Fruit fly (Drosophila melanogaster): ENCODE data around the gene CG11251.
A peak's percentile ranks its signal among the peaks of the same experiment; 100 is the strongest.

CG11251 gene

DNA sequence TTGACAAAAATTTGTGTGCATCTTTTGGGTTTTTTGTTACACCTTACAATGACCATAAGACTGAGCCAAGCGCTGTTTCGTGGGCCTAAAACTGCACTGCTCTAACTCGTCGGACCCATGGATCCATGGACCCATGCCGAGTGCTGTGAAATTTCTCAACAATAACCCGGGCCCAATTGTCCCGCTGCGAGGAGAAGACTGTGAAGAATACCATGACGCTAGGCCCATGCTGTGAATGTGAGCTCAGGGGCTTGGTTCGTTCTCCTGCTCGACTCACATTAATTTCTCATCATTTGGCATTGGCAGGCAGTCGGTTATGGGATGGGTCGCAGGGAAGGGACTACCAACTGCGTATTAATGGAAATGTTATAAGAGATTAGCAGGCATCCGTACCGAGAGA is 30.4 kb upstream of the CG11251 start:
- TF ChIP-seq toe (GFP tag; optimal IDR thresholded peaks at IDR 0.05) (no peak), bab1 (GFP tag; optimal IDR thresholded peaks at IDR 0.05) (no peak), cic (GFP tag; optimal IDR thresholded peaks at IDR 0.05) (no peak), CG11617 (GFP tag; optimal IDR thresholded peaks at IDR 0.05) (no peak), CG7045 (GFP tag; optimal IDR thresholded peaks at IDR 0.05) (no peak), pad (GFP tag; optimal IDR thresholded peaks at IDR 0.05) (no peak), cnc (optimal IDR thresholded peaks at IDR 0.05) (no peak), ovo (GFP tag; optimal IDR thresholded peaks at IDR 0.05) (no peak), CG5204 (GFP tag; optimal IDR thresholded peaks at IDR 0.05) (no peak), kay (GFP tag; ENCODE audit: borderline replicate concordance) (no peak)

- TF ChIP-seq Hr96 (GFP tag; optimal IDR thresholded peaks at IDR 0.05): no peak
- no peak for TF ChIP-seq Clk (GFP tag; optimal IDR thresholded peaks at IDR 0.05)
- TF ChIP-seq kay (GFP tag; ENCODE audit: borderline replicate concordance): no peak
- TF ChIP-seq CG5204 (GFP tag; optimal IDR thresholded peaks at IDR 0.05): no peak
- TF ChIP-seq cnc (optimal IDR thresholded peaks at IDR 0.05): no peak
- no peak for TF ChIP-seq CG11617 (GFP tag; optimal IDR thresholded peaks at IDR 0.05)
- no peak for TF ChIP-seq pad (GFP tag; optimal IDR thresholded peaks at IDR 0.05)
- TF ChIP-seq ovo (GFP tag; optimal IDR thresholded peaks at IDR 0.05): no peak
- TF ChIP-seq Crg-1 (GFP tag; optimal IDR thresholded peaks at IDR 0.05): no peak
- TF ChIP-seq CG1620 (GFP tag; optimal IDR thresholded peaks at IDR 0.05): no peak
- TF ChIP-seq CG33017 (tag; optimal IDR thresholded peaks at IDR 0.05): no peak
- TF ChIP-seq CG7045 (GFP tag; optimal IDR thresholded peaks at IDR 0.05): no peak
- TF ChIP-seq toe (GFP tag; optimal IDR thresholded peaks at IDR 0.05): no peak
- no peak for TF ChIP-seq cic (GFP tag; optimal IDR thresholded peaks at IDR 0.05)
These were observed 29.2 kb upstream of the CG11251 start for dm6 chr3L:13118983-13119382.

DNA sequence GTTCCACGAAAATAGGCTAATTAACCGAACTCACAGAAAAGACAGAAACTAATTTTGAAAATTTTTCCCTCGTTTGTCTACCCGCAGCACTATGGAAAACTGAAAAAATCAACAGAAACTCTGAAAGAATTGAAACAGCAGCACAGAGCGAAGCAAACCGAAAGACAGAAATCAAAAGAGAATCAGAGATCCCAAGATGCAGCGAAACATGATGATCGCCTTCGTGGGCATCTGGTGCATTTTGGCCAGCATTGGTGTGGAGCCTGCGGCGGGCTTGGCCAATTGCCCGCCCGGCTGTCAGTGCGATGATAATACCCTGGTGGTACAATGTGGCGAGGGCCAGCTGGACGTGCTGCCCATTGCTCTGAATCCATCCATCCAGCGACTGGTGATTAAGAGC is 25.3 kb upstream of the CG11251 start:
- TF ChIP-seq toe (GFP tag; optimal IDR thresholded peaks at IDR 0.05) (no peak), CG33017 (tag; optimal IDR thresholded peaks at IDR 0.05) (no peak), CG5204 (GFP tag; optimal IDR thresholded peaks at IDR 0.05) (no peak), Hr96 (GFP tag; optimal IDR thresholded peaks at IDR 0.05) (no peak), CG11617 (GFP tag; optimal IDR thresholded peaks at IDR 0.05) (no peak), CG14711 (tag; optimal IDR thresholded peaks at IDR 0.05) (no peak), ovo (GFP tag; optimal IDR thresholded peaks at IDR 0.05) (no peak), Clk (GFP tag; optimal IDR thresholded peaks at IDR 0.05) (no peak), CG1620 (GFP tag; optimal IDR thresholded peaks at IDR 0.05) (no peak), Mnt (GFP tag; optimal IDR thresholded peaks at IDR 0.05) (no peak), CG7101 (tag; optimal IDR thresholded peaks at IDR 0.05) (no peak), cic (GFP tag; optimal IDR thresholded peaks at IDR 0.05) (no peak), Crg-1 (GFP tag; optimal IDR thresholded peaks at IDR 0.05) (no peak), tj (GFP tag; optimal IDR thresholded peaks at IDR 0.05) (no peak), pad (GFP tag; optimal IDR thresholded peaks at IDR 0.05) (no peak)

- no peak for TF ChIP-seq pad (GFP tag; optimal IDR thresholded peaks at IDR 0.05)
- TF ChIP-seq CG12768 (GFP tag; optimal IDR thresholded peaks at IDR 0.05): peak; percentile 82
- peak; percentile 32 for TF ChIP-seq Hr96 (GFP tag; optimal IDR thresholded peaks at IDR 0.05)
- peak; percentile 3 for TF ChIP-seq CG33017 (tag; optimal IDR thresholded peaks at IDR 0.05)
- peak; percentile 30 for TF ChIP-seq tj (GFP tag; optimal IDR thresholded peaks at IDR 0.05)
- no peak for TF ChIP-seq Crg-1 (GFP tag; optimal IDR thresholded peaks at IDR 0.05)
- TF ChIP-seq bab1 (GFP tag; optimal IDR thresholded peaks at IDR 0.05): peak; percentile 60
- no peak for TF ChIP-seq CG5204 (GFP tag; optimal IDR thresholded peaks at IDR 0.05)
These were observed 24.2 kb upstream of the CG11251 start, which contains the start of gene trn for dm6 chr3L:13113970-13114392. trn (plus strand) TSS chr3L:13114271.

DNA sequence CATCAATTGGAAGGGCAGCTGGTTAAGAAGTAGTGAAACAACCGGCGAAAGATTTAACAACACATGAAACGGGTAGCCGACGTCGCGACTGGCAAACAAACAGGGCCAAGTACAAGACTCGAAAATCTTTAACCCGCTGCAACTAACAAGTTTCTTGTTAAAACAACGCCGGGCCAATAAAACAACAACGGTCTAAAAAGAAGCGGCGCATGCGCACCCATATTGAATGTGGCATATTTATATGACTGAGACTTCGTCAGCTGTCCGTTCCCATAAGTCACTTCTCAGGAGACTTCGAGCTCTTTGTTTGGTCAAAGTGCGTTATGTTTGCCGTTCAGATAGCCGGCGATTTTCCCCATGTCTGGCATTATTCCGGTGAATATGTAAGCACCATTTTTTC is 21.7 kb upstream of the CG11251 start:
- TF ChIP-seq CG12768 (GFP tag; optimal IDR thresholded peaks at IDR 0.05) (no peak), CG7045 (GFP tag; optimal IDR thresholded peaks at IDR 0.05) (no peak), CG5204 (GFP tag; optimal IDR thresholded peaks at IDR 0.05) (no peak), Hr96 (GFP tag; optimal IDR thresholded peaks at IDR 0.05) (no peak), Crg-1 (GFP tag; optimal IDR thresholded peaks at IDR 0.05) (no peak), toe (GFP tag; optimal IDR thresholded peaks at IDR 0.05) (no peak), CG14711 (tag; optimal IDR thresholded peaks at IDR 0.05) (no peak)

- TF ChIP-seq CG33017 (tag; optimal IDR thresholded peaks at IDR 0.05): no peak
- TF ChIP-seq tj (GFP tag; optimal IDR thresholded peaks at IDR 0.05): no peak
- TF ChIP-seq Crg-1 (GFP tag; optimal IDR thresholded peaks at IDR 0.05): no peak
- TF ChIP-seq Clk (GFP tag; optimal IDR thresholded peaks at IDR 0.05): no peak
- no peak for TF ChIP-seq CG1620 (GFP tag; optimal IDR thresholded peaks at IDR 0.05)
- no peak for TF ChIP-seq CG7101 (tag; optimal IDR thresholded peaks at IDR 0.05)
- TF ChIP-seq cic (GFP tag; optimal IDR thresholded peaks at IDR 0.05): no peak
- TF ChIP-seq ovo (GFP tag; optimal IDR thresholded peaks at IDR 0.05): no peak
- no peak for TF ChIP-seq kay (GFP tag; ENCODE audit: borderline replicate concordance)
- no peak for TF ChIP-seq CG11617 (GFP tag; optimal IDR thresholded peaks at IDR 0.05)
- no peak for TF ChIP-seq bab1 (GFP tag; optimal IDR thresholded peaks at IDR 0.05)
- TF ChIP-seq toe (GFP tag; optimal IDR thresholded peaks at IDR 0.05): no peak
- no peak for TF ChIP-seq pad (GFP tag; optimal IDR thresholded peaks at IDR 0.05)
- no peak for TF ChIP-seq Hr96 (GFP tag; optimal IDR thresholded peaks at IDR 0.05)
- TF ChIP-seq CG14711 (tag; optimal IDR thresholded peaks at IDR 0.05): no peak
These were observed 19.6 kb upstream of the CG11251 start for dm6 chr3L:13109362-13109761.

DNA sequence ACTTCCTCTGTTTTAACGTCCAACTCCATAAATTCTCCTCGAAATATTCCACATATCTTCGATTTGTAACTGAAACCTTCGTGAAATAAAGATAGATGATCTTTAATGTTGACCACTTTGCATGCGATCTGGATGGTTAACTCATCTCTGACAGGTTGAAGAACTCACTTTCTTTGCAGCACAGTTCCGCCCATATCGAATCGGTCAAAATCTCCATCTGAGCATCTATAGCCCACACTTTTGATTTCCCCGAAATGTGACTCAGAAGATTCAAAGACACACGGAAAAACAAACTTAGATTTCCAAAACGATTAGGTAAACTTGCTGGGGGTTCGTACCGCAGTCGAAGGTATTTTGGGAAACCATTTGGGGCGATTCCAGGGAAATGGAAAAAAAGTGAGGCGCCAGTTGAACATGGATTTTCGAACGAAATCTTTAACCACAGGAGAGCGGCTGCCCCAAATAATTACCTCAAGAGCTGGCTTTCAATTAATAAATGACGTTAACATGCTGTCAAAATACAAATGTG is 18.6 kb upstream of the CG11251 start:
- no peak for TF ChIP-seq Mnt (GFP tag; optimal IDR thresholded peaks at IDR 0.05)
- TF ChIP-seq CG11617 (GFP tag; optimal IDR thresholded peaks at IDR 0.05): no peak
- TF ChIP-seq tj (GFP tag; optimal IDR thresholded peaks at IDR 0.05): no peak
- no peak for TF ChIP-seq cnc (optimal IDR thresholded peaks at IDR 0.05)
- TF ChIP-seq Hr96 (GFP tag; optimal IDR thresholded peaks at IDR 0.05): no peak
- TF ChIP-seq cic (GFP tag; optimal IDR thresholded peaks at IDR 0.05): no peak
- TF ChIP-seq Clk (GFP tag; optimal IDR thresholded peaks at IDR 0.05): no peak
- no peak for TF ChIP-seq pad (GFP tag; optimal IDR thresholded peaks at IDR 0.05)

Measured in whole organism, adult.